Fruit fly (Drosophila melanogaster): Measurements from ENCODE around the gene Ip259.

The Ip259 gene

DNA sequence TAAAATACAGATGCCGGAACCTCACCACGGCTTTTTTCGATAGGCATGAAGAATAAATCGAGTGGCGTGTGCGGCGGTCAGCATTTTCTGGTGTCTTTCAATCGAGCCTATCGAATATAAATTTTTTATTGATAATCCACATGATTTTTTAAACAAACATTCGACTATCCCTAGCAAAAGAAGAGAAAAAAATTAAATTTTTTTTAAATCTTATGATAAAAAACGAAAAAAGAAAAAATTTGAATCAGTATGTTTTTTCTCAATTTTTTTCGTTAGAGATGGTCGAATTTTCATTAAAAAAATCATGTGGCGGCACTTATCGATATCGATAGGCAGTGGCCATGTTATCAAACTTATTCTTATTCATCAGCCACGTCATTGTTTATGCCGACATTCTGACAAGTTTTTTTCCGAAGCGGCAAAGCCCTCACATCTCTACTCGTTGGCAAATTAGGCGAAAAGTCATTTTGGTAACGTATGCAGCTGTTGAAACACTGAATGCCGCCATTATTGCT lies 18.4 kb downstream of the Ip259 start, which contains the start of the genes SmB and KdelR (continued):
- TF ChIP-seq Dad (GFP tag; optimal IDR thresholded peaks at IDR 0.05) (peak; percentile 4), Dref (GFP tag; IDR thresholded peaks at IDR 0.05) (peak; percentile 80), CG30431 (GFP tag; optimal IDR thresholded peaks at IDR 0.05) (no peak), dimm (GFP tag; IDR thresholded peaks at IDR 0.05) (no peak), klu (GFP tag; IDR thresholded peaks at IDR 0.05) (no peak), CG18011 (GFP tag; optimal IDR thresholded peaks at IDR 0.05) (no peak), aop (GFP tag; IDR thresholded peaks at IDR 0.05) (no peak), B-H2 (GFP tag; optimal IDR thresholded peaks at IDR 0.05) (no peak), sens (GFP tag) (peak; percentile 81), kah (GFP tag; optimal IDR thresholded peaks at IDR 0.05) (no peak), twi (tag; optimal IDR thresholded peaks at IDR 0.05) (peak; percentile 17), dysf (GFP tag; IDR thresholded peaks at IDR 0.05) (no peak), Dip2 (GFP tag; IDR thresholded peaks at IDR 0.05) (no peak), Poxn (GFP tag; IDR thresholded peaks at IDR 0.05) (no peak), gsb-n (tag; optimal IDR thresholded peaks at IDR 0.05) (peak; percentile 57), Optix (GFP tag; IDR thresholded peaks at IDR 0.05) (no peak), Med (GFP tag) (peak; percentile 83), ap (GFP tag; IDR thresholded peaks at IDR 0.05) (no peak), chn (GFP tag; optimal IDR thresholded peaks at IDR 0.05) (no peak), psq (GFP tag; optimal IDR thresholded peaks at IDR 0.05) (no peak), CG2199 (GFP tag; IDR thresholded peaks at IDR 0.05) (no peak), vnd (GFP tag; IDR thresholded peaks at IDR 0.05; ENCODE audit: partially characterized antibody) (peak; percentile 89; the same call in 2 of the 3 replicates), jigr1 (GFP tag; IDR thresholded peaks at IDR 0.05) (no peak; the same call in 2 of the 3 replicates), jing (GFP tag; optimal IDR thresholded peaks at IDR 0.05) (no peak), CG10654 (GFP tag; optimal IDR thresholded peaks at IDR 0.05) (no peak), corto (GFP tag; optimal IDR thresholded peaks at IDR 0.05) (no peak), Eip74EF (GFP tag; optimal IDR thresholded peaks at IDR 0.05) (no peak), BtbVII (GFP tag; optimal IDR thresholded peaks at IDR 0.05) (peak; percentile 11), CG9437 (GFP tag; optimal IDR thresholded peaks at IDR 0.05) (no peak), CG10431 (GFP tag; optimal IDR thresholded peaks at IDR 0.05) (peak; percentile 20), CG12219 (GFP tag; optimal IDR thresholded peaks at IDR 0.05) (no peak), az2 (GFP tag; optimal IDR thresholded peaks at IDR 0.05) (no peak), mirr (GFP tag; optimal IDR thresholded peaks at IDR 0.05) (no peak), CG4282 (GFP tag; optimal IDR thresholded peaks at IDR 0.05) (no peak), yki (optimal IDR thresholded peaks at IDR 0.05) (no peak), pb (GFP tag; optimal IDR thresholded peaks at IDR 0.05) (no peak), fu2 (GFP tag; optimal IDR thresholded peaks at IDR 0.05) (no peak), CrebB (tag; optimal IDR thresholded peaks at IDR 0.05) (peak; percentile 15), CkIIα-i1 (GFP tag; IDR thresholded peaks at IDR 0.05) (no peak), B-H1 (GFP tag; IDR thresholded peaks at IDR 0.05) (no peak), C15 (GFP tag; IDR thresholded peaks at IDR 0.05) (no peak), CG8359 (GFP tag; optimal IDR thresholded peaks at IDR 0.05; ENCODE audit: borderline replicate concordance) (no peak), fd96Cb (tag; optimal IDR thresholded peaks at IDR 0.05) (no peak), CG11085 (GFP tag; IDR thresholded peaks at IDR 0.05) (no peak), sens-2 (GFP tag; IDR thresholded peaks at IDR 0.05) (no peak), Taf1 (GFP tag; IDR thresholded peaks at IDR 0.05) (no peak), CG12299 (tag; optimal IDR thresholded peaks at IDR 0.05) (no peak), TFAM (GFP tag; optimal IDR thresholded peaks at IDR 0.05) (no peak), tll (GFP tag; optimal IDR thresholded peaks at IDR 0.05) (no peak), CG12071 (GFP tag; optimal IDR thresholded peaks at IDR 0.05) (no peak), CG16863 (GFP tag; optimal IDR thresholded peaks at IDR 0.05) (no peak), odd (GFP tag; optimal IDR thresholded peaks at IDR 0.05) (no peak), h (optimal IDR thresholded peaks at IDR 0.05) (no peak)
